Fruit fly (Drosophila melanogaster) whole organism, embryonic: ENCODE data around the gene CG9328.
A peak's percentile ranks its signal among the peaks of the same experiment; 100 is the strongest.

Experiments
- Aef1 ChIP-seq: fragments of 200-800 bp; sonication (Bioruptor generic); IDR thresholded peaks from 3 replicates; pipeline ENCODE4 v1.3.6; 2022; ENCODE audit warnings: missing biosample characterization, missing genetic modification characterization
- Bdp1 ChIP-seq: fragments of 200-800 bp; sonication (Bioruptor generic); optimal IDR thresholded peaks from 3 replicates; lab custom pipeline; 2016; ENCODE audit warnings: missing biosample characterization, missing genetic modification characterization
- CG1024 ChIP-seq: fragments of 200-800 bp; sonication (Bioruptor generic); IDR thresholded peaks from 2 replicates; pipeline ENCODE4 v1.3.6; 2022; ENCODE audit warnings: missing biosample characterization, missing genetic modification characterization
- CG11093 ChIP-seq: fragments of 200-800 bp; sonication (Bioruptor generic); IDR thresholded peaks from 3 replicates; pipeline ENCODE4 v1.3.6; 2022; ENCODE audit warnings: missing biosample characterization, missing genetic modification characterization
- CG14441 ChIP-seq: fragments of 200-800 bp; sonication (Bioruptor generic); IDR thresholded peaks from 2 replicates; pipeline ENCODE4 v1.3.6; 2022; ENCODE audit warnings: missing biosample characterization, missing genetic modification characterization
- CG14710 ChIP-seq: fragments of 200-800 bp; sonication (Bioruptor generic); optimal IDR thresholded peaks from 3 replicates; lab custom pipeline; 2019; ENCODE audit warnings: missing biosample characterization, mild to moderate bottlenecking, missing genetic modification characterization, moderate library complexity
- CG15514 ChIP-seq: fragments of 200-800 bp; sonication (Bioruptor generic); optimal IDR thresholded peaks from 3 replicates; lab custom pipeline; 2017; ENCODE audit warnings: missing biosample characterization, missing genetic modification characterization, mild to moderate bottlenecking, moderate library complexity, missing genetic modification reagents
- CG1602 ChIP-seq: fragments of 200-800 bp; sonication (Bioruptor generic); optimal IDR thresholded peaks from 3 replicates; lab custom pipeline; 2016; ENCODE audit warnings: missing biosample characterization, missing genetic modification characterization
- CG17359 ChIP-seq: fragments of 200-800 bp; sonication (Bioruptor generic); optimal IDR thresholded peaks from 3 replicates; lab custom pipeline; 2018; ENCODE audit warnings: missing biosample characterization, mild to moderate bottlenecking, missing genetic modification characterization, moderate library complexity
- CG32767 ChIP-seq: fragments of 200-800 bp; sonication (Bioruptor generic); IDR thresholded peaks from 2 replicates; pipeline ENCODE4 v1.3.6; 2022; ENCODE audit warnings: missing biosample characterization, missing genetic modification characterization
- CG3281 ChIP-seq: fragments of 200-800 bp; sonication (Bioruptor generic); optimal IDR thresholded peaks from 3 replicates; lab custom pipeline; 2017; ENCODE audit warnings: missing biosample characterization, mild to moderate bottlenecking, missing genetic modification characterization
- CG34422 ChIP-seq: fragments of 200-800 bp; sonication (Bioruptor generic); IDR thresholded peaks from 3 replicates; pipeline ENCODE4 v1.3.6; 2022; ENCODE audit warnings: missing biosample characterization, missing genetic modification characterization
- CG4820 ChIP-seq: fragments of 200-800 bp; sonication (Bioruptor generic); optimal IDR thresholded peaks from 3 replicates; lab custom pipeline; 2016; ENCODE audit warnings: missing biosample characterization, missing genetic modification characterization
- CG6175 ChIP-seq: fragments of 200-800 bp; sonication (Bioruptor generic); IDR thresholded peaks from 3 replicates; pipeline ENCODE4 v1.3.6; 2022; ENCODE audit warnings: missing biosample characterization, missing genetic modification characterization
- CG6272 ChIP-seq: fragments of 200-800 bp; sonication (Bioruptor generic); IDR thresholded peaks from 2 replicates; pipeline ENCODE4 v1.3.6; 2022; ENCODE audit warnings: missing biosample characterization, missing genetic modification characterization
- CG7928 ChIP-seq: fragments of 200-800 bp; sonication (Bioruptor generic); optimal IDR thresholded peaks from 2 replicates; lab custom pipeline; 2017; ENCODE audit warnings: missing biosample characterization, mild to moderate bottlenecking, missing genetic modification characterization
- CG8388 ChIP-seq: fragments of 200-800 bp; sonication (Bioruptor generic); optimal IDR thresholded peaks from 2 replicates; lab custom pipeline; 2019; ENCODE audit warnings: missing biosample characterization, mild to moderate bottlenecking, missing genetic modification characterization, moderate library complexity
- CG9797 ChIP-seq: fragments of 200-800 bp; sonication (Bioruptor generic); optimal IDR thresholded peaks from 3 replicates; lab custom pipeline; 2018; ENCODE audit warnings: missing biosample characterization, mild to moderate bottlenecking, missing genetic modification characterization
- Chrac-16 ChIP-seq: fragments of 200-800 bp; sonication (Bioruptor generic); optimal IDR thresholded peaks from 3 replicates; lab custom pipeline; 2016; ENCODE audit warnings: missing biosample characterization, missing genetic modification characterization
- Doc3 ChIP-seq: fragments of 200-800 bp; sonication (Bioruptor generic); IDR thresholded peaks from 3 replicates; pipeline ENCODE4 v1.3.6; 2022; ENCODE audit warnings: missing biosample characterization, missing genetic modification characterization; ENCODE audit not compliant: partially characterized antibody
- Fer2 ChIP-seq: fragments of 200-800 bp; sonication (Bioruptor generic); optimal IDR thresholded peaks from 2 replicates; lab custom pipeline; 2018; ENCODE audit warnings: missing biosample characterization, mild to moderate bottlenecking, missing genetic modification characterization, moderate library complexity
- Gsc ChIP-seq: fragments of 200-800 bp; sonication (Bioruptor generic); IDR thresholded peaks from 2 replicates; pipeline ENCODE4 v1.3.6; 2022; ENCODE audit warnings: missing biosample characterization, missing genetic modification characterization
- Hey ChIP-seq: fragments of 200-800 bp; sonication (Bioruptor generic); optimal IDR thresholded peaks from 3 replicates; lab custom pipeline; 2018; ENCODE audit warnings: missing biosample characterization, mild to moderate bottlenecking, missing genetic modification characterization
- Lim3 ChIP-seq: fragments of 200-800 bp; sonication (Bioruptor generic); IDR thresholded peaks from 2 replicates; pipeline ENCODE4 v1.3.6; 2022; ENCODE audit warnings: missing biosample characterization, missing genetic modification characterization
- Mes4 ChIP-seq: fragments of 200-800 bp; sonication (Bioruptor generic); optimal IDR thresholded peaks from 2 replicates; lab custom pipeline; 2016; ENCODE audit warnings: missing biosample characterization, missing genetic modification characterization
- NC2β ChIP-seq: fragments of 200-800 bp; sonication (Bioruptor generic); optimal IDR thresholded peaks from 2 replicates; lab custom pipeline; 2016; ENCODE audit warnings: missing biosample characterization, missing genetic modification characterization
- Trl ChIP-seq, 3 experiments: fragments of >200 bp in 2 of 3; fragments of 200-800 bp in 1 of 3; sonication (Bioruptor generic) in 1 of 3; optimal IDR thresholded peaks; 2 replicates in 1 of 3; 3 replicates in 2 of 3; lab custom pipeline; 2016 to 2017; ENCODE audit warnings: missing biosample characterization in 1 of 3, missing genetic modification characterization in 1 of 3
- ab ChIP-seq: fragments of 200-800 bp; sonication (Bioruptor generic); optimal IDR thresholded peaks from 2 replicates; lab custom pipeline; 2016; ENCODE audit warnings: missing biosample characterization, missing genetic modification characterization
- abd-A ChIP-seq: fragments of 200-800 bp; sonication (Bioruptor generic); optimal IDR thresholded peaks from 3 replicates; lab custom pipeline; 2019; ENCODE audit warnings: missing biosample characterization, mild to moderate bottlenecking, missing genetic modification characterization, moderate library complexity
- bcd ChIP-seq: fragments of 200-800 bp; sonication (Bioruptor generic); optimal IDR thresholded peaks from 2 replicates; lab custom pipeline; 2017; ENCODE audit warnings: missing biosample characterization, mild to moderate bottlenecking, missing genetic modification characterization
- br ChIP-seq: fragments of >200 bp; optimal IDR thresholded peaks from 2 replicates; lab custom pipeline; 2017
- cg ChIP-seq: fragments of 200-800 bp; sonication (Bioruptor generic); optimal IDR thresholded peaks from 3 replicates; lab custom pipeline; 2019; ENCODE audit warnings: missing biosample characterization, mild to moderate bottlenecking, missing genetic modification characterization, moderate library complexity
- crc ChIP-seq: fragments of 200-800 bp; sonication (Bioruptor generic); optimal IDR thresholded peaks from 2 replicates; lab custom pipeline; 2016; ENCODE audit warnings: missing biosample characterization, missing genetic modification characterization
- dysf ChIP-seq: fragments of 200-800 bp; sonication (Bioruptor generic); IDR thresholded peaks from 3 replicates; pipeline ENCODE4 v1.3.6; 2022; ENCODE audit warnings: missing biosample characterization, missing genetic modification characterization
- eve ChIP-seq, 2 experiments: fragments of >200 bp; optimal IDR thresholded peaks; 2 replicates each; lab custom pipeline; 2017; ENCODE audit warnings: missing biosample characterization in 2 of 2, missing genetic modification characterization in 2 of 2
- gem ChIP-seq: fragments of 200-800 bp; sonication (Bioruptor generic); optimal IDR thresholded peaks from 2 replicates; lab custom pipeline; 2019; ENCODE audit warnings: missing biosample characterization, mild to moderate bottlenecking, missing genetic modification characterization, moderate library complexity
- gfzf ChIP-seq: fragments of 200-800 bp; sonication (Bioruptor generic); optimal IDR thresholded peaks from 2 replicates; lab custom pipeline; 2016; ENCODE audit warnings: missing biosample characterization, mild to moderate bottlenecking, missing genetic modification characterization, moderate library complexity
- jing ChIP-seq: fragments of 200-800 bp; sonication (Bioruptor generic); optimal IDR thresholded peaks from 2 replicates; lab custom pipeline; 2018; ENCODE audit warnings: missing biosample characterization, mild to moderate bottlenecking, missing genetic modification characterization
- klu ChIP-seq: fragments of 200-800 bp; sonication (Bioruptor generic); IDR thresholded peaks from 2 replicates; pipeline ENCODE4 v1.3.6; 2022; ENCODE audit warnings: missing biosample characterization, missing genetic modification characterization
- lola ChIP-seq, 3 experiments: fragments of >200 bp in 2 of 3; fragments of 200-800 bp in 1 of 3; sonication (Bioruptor generic) in 1 of 3; optimal IDR thresholded peaks; 2 replicates each; lab custom pipeline; 2017 to 2019; ENCODE audit warnings: missing biosample characterization in 3 of 3, missing genetic modification characterization in 3 of 3, mild to moderate bottlenecking in 1 of 3, moderate library complexity in 1 of 3
- maf-S ChIP-seq: fragments of 200-800 bp; sonication (Bioruptor generic); optimal IDR thresholded peaks from 2 replicates; lab custom pipeline; 2016; ENCODE audit warnings: missing biosample characterization, missing genetic modification characterization
- mam ChIP-seq: fragments of 200-800 bp; sonication (Bioruptor generic); optimal IDR thresholded peaks from 3 replicates; lab custom pipeline; 2016; ENCODE audit warnings: missing biosample characterization, missing genetic modification characterization
- mirr ChIP-seq: fragments of 200-800 bp; sonication (Bioruptor generic); optimal IDR thresholded peaks from 3 replicates; lab custom pipeline; 2018; ENCODE audit warnings: missing biosample characterization, mild to moderate bottlenecking, missing genetic modification characterization
- odd ChIP-seq: fragments of 200-800 bp; sonication (Bioruptor generic); optimal IDR thresholded peaks from 2 replicates; lab custom pipeline; 2017; ENCODE audit warnings: missing biosample characterization, mild to moderate bottlenecking, missing genetic modification characterization
- p53 ChIP-seq: fragments of 200-800 bp; sonication (Bioruptor generic); optimal IDR thresholded peaks from 2 replicates; lab custom pipeline; 2016; ENCODE audit warnings: missing biosample characterization, missing genetic modification characterization
- pho ChIP-seq: fragments of 200-800 bp; sonication (Bioruptor generic); optimal IDR thresholded peaks from 2 replicates; lab custom pipeline; 2016; ENCODE audit warnings: missing biosample characterization, missing genetic modification characterization
- sima ChIP-seq: fragments of 200-800 bp; sonication (Bioruptor generic); optimal IDR thresholded peaks from 2 replicates; lab custom pipeline; 2016; ENCODE audit warnings: missing biosample characterization, missing genetic modification characterization
- stwl ChIP-seq: fragments of 200-800 bp; sonication (Bioruptor generic); optimal IDR thresholded peaks from 3 replicates; lab custom pipeline; 2018; ENCODE audit warnings: missing biosample characterization, mild to moderate bottlenecking, missing genetic modification characterization, moderate library complexity
- tll ChIP-seq, 2 experiments: fragments of 200-800 bp in 1 of 2; fragments of >200 bp in 1 of 2; sonication (Bioruptor generic) in 1 of 2; optimal IDR thresholded peaks; 2 replicates each; lab custom pipeline; 2017 to 2019; ENCODE audit warnings: missing biosample characterization in 2 of 2, missing genetic modification characterization in 2 of 2, mild to moderate bottlenecking in 1 of 2, moderate library complexity in 1 of 2
- z ChIP-seq: fragments of 200-800 bp; sonication (Bioruptor generic); IDR thresholded peaks from 3 replicates; pipeline ENCODE4 v1.3.6; 2022; ENCODE audit warnings: missing biosample characterization, missing genetic modification characterization

Gene CG9328

DNA sequence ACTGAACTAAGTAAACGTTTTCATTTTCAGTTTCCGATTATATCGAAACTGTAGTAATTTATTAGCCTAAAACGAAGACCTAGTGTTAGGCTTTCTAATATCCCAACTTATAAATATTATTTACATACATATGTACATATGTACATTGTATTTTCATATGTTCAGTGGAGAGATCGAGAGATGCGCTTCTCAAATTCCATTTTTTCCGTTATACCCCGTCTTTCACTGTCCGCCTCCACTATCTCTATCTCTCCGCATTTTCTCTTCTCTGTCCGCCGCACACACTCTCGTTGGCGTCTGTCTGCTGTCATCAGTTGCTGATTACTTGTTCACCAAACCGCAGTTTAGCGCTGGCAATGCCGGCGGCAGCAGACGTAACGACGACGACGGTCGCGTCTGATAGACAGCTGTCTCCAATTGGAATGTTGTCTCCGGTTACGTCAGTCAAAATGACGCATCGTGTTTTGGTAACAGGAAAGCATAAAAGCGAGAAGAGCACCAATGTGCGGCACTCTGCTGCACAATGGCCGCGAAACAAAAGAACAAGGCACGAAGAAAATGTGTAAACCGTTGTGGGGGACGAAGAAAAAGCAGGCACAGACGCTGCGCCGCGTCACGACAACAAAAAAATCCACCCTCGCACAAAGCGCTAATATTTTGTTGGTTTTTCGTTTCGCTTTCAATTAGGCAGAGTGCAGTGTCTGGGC is 25.1 kb downstream of the CG9328 start, which contains the start of gene CG9331 (continued):
- TF ChIP-seq CG11093 (GFP tag; lab: Robert Waterston, UW) (no peak), cg (GFP tag; lab: Kevin White, UChicago) (peak; percentile 38), mirr (GFP tag; lab: Kevin White, UChicago) (peak; percentile 74), lola (GFP tag; optimal IDR thresholded peaks at IDR 0.05; lab: Kevin White, UChicago) (no peak), CG1602 (GFP tag; lab: Kevin White, UChicago) (no peak), Mes4 (no peak), mam (no peak), Aef1 (GFP tag; lab: Robert Waterston, UW) (0 out of 3 replicates have a peak, but pooled peaks have one; percentile 28), CG14710 (tag; lab: Kevin White, UChicago) (no peak), Bdp1 (GFP tag; lab: Kevin White, UChicago) (no peak), abd-A (tag; lab: Kevin White, UChicago) (peak; percentile 92), Doc3 (GFP tag; lab: Robert Waterston, UW) (no peak; the same call in 2 of the 3 replicates), klu (no peak), crc (GFP tag; lab: Kevin White, UChicago) (no peak), odd (GFP tag; lab: Kevin White, UChicago) (no peak), br (lab: Kevin White, UChicago) (no peak), CG8388 (no peak), ab (GFP tag; lab: Kevin White, UChicago) (no peak), tll (GFP tag; optimal IDR thresholded peaks at IDR 0.05; lab: Kevin White, UChicago) (no peak), gfzf (GFP tag; lab: Kevin White, UChicago) (no peak), CG6272 (GFP tag; lab: Robert Waterston, UW) (no peak), CG6175 (GFP tag; lab: Robert Waterston, UW) (peak; percentile 58; the same call in 1 of the 3 replicates), CG4820 (no peak), stwl (no peak), jing (GFP tag; lab: Kevin White, UChicago) (no peak), dysf (GFP tag; lab: Robert Waterston, UW) (no peak), sima (no peak), CG7928 (GFP tag; lab: Kevin White, UChicago) (no peak), CG1024 (GFP tag; lab: Robert Waterston, UW) (no peak), Lim3 (no peak), p53 (GFP tag; lab: Kevin White, UChicago) (no peak), Trl (optimal IDR thresholded peaks at IDR 0.05; lab: Kevin White, UChicago) (peak; percentile 55 to 66), Trl (GFP tag; optimal IDR thresholded peaks at IDR 0.05; lab: Kevin White, UChicago) (no peak), CG14441 (GFP tag; lab: Robert Waterston, UW) (no peak), CG3281 (GFP tag; lab: Kevin White, UChicago) (no peak), bcd (GFP tag; lab: Kevin White, UChicago) (no peak), Chrac-16 (GFP tag; lab: Kevin White, UChicago) (no peak), Gsc (GFP tag; lab: Robert Waterston, UW) (no peak), z (GFP tag; lab: Robert Waterston, UW) (no peak), CG34422 (GFP tag; lab: Robert Waterston, UW) (peak; percentile 71; the same call in 2 of the 3 replicates), NC2β (GFP tag; lab: Kevin White, UChicago) (no peak), pho (GFP tag; lab: Kevin White, UChicago) (no peak), maf-S (no peak), gem (tag; lab: Kevin White, UChicago) (no peak), Fer2 (tag; lab: Kevin White, UChicago) (no peak), CG15514 (GFP tag; lab: Kevin White, UChicago) (no peak), Hey (no peak), eve (GFP tag; optimal IDR thresholded peaks at IDR 0.05; lab: Kevin White, UChicago) (peak in 1 of 2 experiments; percentile 62), CG17359 (tag; lab: Kevin White, UChicago) (no peak), CG9797 (no peak), CG32767 (GFP tag; lab: Robert Waterston, UW) (peak; percentile 60; the same call in 1 of the 2 replicates)
